Fruit fly (Drosophila melanogaster) whole organism, wandering third instar larva: ENCODE data around the gene CG13659.
A peak's percentile ranks its signal among the peaks of the same experiment; 100 is the strongest.

Source experiments
- Abd-B ChIP-seq: fragments of >200 bp; optimal IDR thresholded peaks from 2 replicates; lab custom pipeline; 2017; ENCODE audit warnings: missing biosample characterization, missing genetic modification characterization
- CG32264 ChIP-seq: fragments of 200-800 bp; sonication (Bioruptor generic); optimal IDR thresholded peaks from 2 replicates; lab custom pipeline; 2016; ENCODE audit warnings: missing biosample characterization, missing genetic modification characterization
- CG9705 ChIP-seq: fragments of 200-800 bp; sonication (Bioruptor generic); optimal IDR thresholded peaks from 2 replicates; lab custom pipeline; 2018; ENCODE audit warnings: missing biosample characterization, mild to moderate bottlenecking, missing genetic modification characterization
- Dif ChIP-seq: fragments of 200-275, 200-300 bp; sonication (Bioruptor generic); optimal IDR thresholded peaks from 2 replicates; lab custom pipeline; 2018; ENCODE audit warnings: missing biosample characterization, missing genetic modification characterization; ENCODE audit not compliant: partially characterized antibody
- GATAd ChIP-seq: sonication (Bioruptor generic); optimal IDR thresholded peaks from 2 replicates; lab custom pipeline; 2016; ENCODE audit warnings: missing biosample characterization, missing genetic modification characterization
- HLH106 ChIP-seq: fragments of 200-800 bp; optimal IDR thresholded peaks from 3 replicates; lab custom pipeline; 2019; ENCODE audit warnings: missing biosample characterization, mild to moderate bottlenecking, missing genetic modification characterization, moderate library complexity
- Hnf4 ChIP-seq: fragments of 200-800 bp; sonication (Bioruptor generic); optimal IDR thresholded peaks from 2 replicates; lab custom pipeline; 2016; ENCODE audit warnings: missing biosample characterization, mild to moderate bottlenecking, missing genetic modification characterization
- Hr83 ChIP-seq: fragments of 200-300 bp; sonication (Bioruptor generic); optimal IDR thresholded peaks from 2 replicates; lab custom pipeline; 2016; ENCODE audit warnings: missing biosample characterization, mild to moderate bottlenecking, missing genetic modification characterization, moderate library complexity; ENCODE audit not compliant: poor library complexity, severe bottlenecking
- Jra ChIP-seq: sonication (Bioruptor generic); optimal IDR thresholded peaks from 2 replicates; lab custom pipeline; 2016; ENCODE audit warnings: missing biosample characterization, missing genetic modification characterization
- Mio ChIP-seq: sonication (Bioruptor generic); optimal IDR thresholded peaks from 2 replicates; lab custom pipeline; 2016; ENCODE audit warnings: missing biosample characterization, missing genetic modification characterization
- Myc ChIP-seq: fragments of >200 bp; optimal IDR thresholded peaks from 2 replicates; lab custom pipeline; 2017
- N ChIP-seq: fragments of >200 bp; optimal IDR thresholded peaks from 2 replicates; lab custom pipeline; 2018; ENCODE audit warnings: missing biosample characterization, missing external identifiers, missing genetic modification characterization
- OdsH ChIP-seq: fragments of 200-800 bp; sonication (Bioruptor generic); optimal IDR thresholded peaks from 2 replicates; lab custom pipeline; 2016; ENCODE audit warnings: missing biosample characterization, mild to moderate bottlenecking, missing genetic modification characterization
- Rel ChIP-seq, 2 experiments: fragments of 200-800 bp; sonication (Bioruptor generic) in 1 of 2; optimal IDR thresholded peaks; 2 replicates in 1 of 2; 3 replicates in 1 of 2; lab custom pipeline; 2016 to 2019; ENCODE audit warnings: mild to moderate bottlenecking in 2 of 2, missing biosample characterization in 2 of 2, missing genetic modification characterization in 2 of 2, moderate library complexity in 1 of 2
- Sp1 ChIP-seq: fragments of 200-800 bp; sonication (Bioruptor generic); optimal IDR thresholded peaks from 3 replicates; lab custom pipeline; 2019; ENCODE audit warnings: missing biosample characterization, mild to moderate bottlenecking, missing genetic modification characterization, moderate library complexity
- Vsx2 ChIP-seq: fragments of 200-300, 225-300 bp; sonication (Bioruptor generic); optimal IDR thresholded peaks from 2 replicates; lab custom pipeline; 2018; ENCODE audit warnings: missing biosample characterization, missing genetic modification characterization; ENCODE audit not compliant: partially characterized antibody
- brk ChIP-seq: fragments of 200-800 bp; sonication (Bioruptor generic); optimal IDR thresholded peaks from 2 replicates; lab custom pipeline; 2016; ENCODE audit warnings: missing biosample characterization, mild to moderate bottlenecking, missing genetic modification characterization
- dl ChIP-seq, 2 experiments: fragments of 175-275, 200-275 bp in 1 of 2; fragments of 200-275 bp in 1 of 2; sonication (Bioruptor generic); optimal IDR thresholded peaks; lab custom pipeline; 2018; ENCODE audit warnings: mild to moderate bottlenecking in 2 of 2, missing biosample characterization in 2 of 2, missing genetic modification characterization in 2 of 2, moderate library complexity in 2 of 2; ENCODE audit not compliant: partially characterized antibody in 2 of 2, insufficient read depth in 1 of 2
- dmrt93B ChIP-seq: fragments of 200-800 bp; sonication (Bioruptor generic); optimal IDR thresholded peaks from 2 replicates; lab custom pipeline; 2018; ENCODE audit warnings: missing biosample characterization, mild to moderate bottlenecking, missing genetic modification characterization
- dsf ChIP-seq: sonication (Bioruptor generic); optimal IDR thresholded peaks from 2 replicates; lab custom pipeline; 2016; ENCODE audit warnings: missing biosample characterization, missing genetic modification characterization, borderline replicate concordance
- ey ChIP-seq: fragments of 200-800 bp; sonication (Bioruptor generic); optimal IDR thresholded peaks from 2 replicates; lab custom pipeline; 2016; ENCODE audit warnings: missing biosample characterization, missing genetic modification characterization
- foxo ChIP-seq, 2 experiments: fragments of 200-800 bp; sonication (Bioruptor generic); optimal IDR thresholded peaks; 2 replicates in 1 of 2; 3 replicates in 1 of 2; lab custom pipeline; 2016 to 2017; ENCODE audit warnings: missing biosample characterization in 2 of 2, missing genetic modification characterization in 2 of 2
- fru ChIP-seq: fragments of 200-800 bp; sonication (Bioruptor generic); optimal IDR thresholded peaks from 3 replicates; lab custom pipeline; 2016; ENCODE audit warnings: missing biosample characterization, mild to moderate bottlenecking, missing genetic modification characterization
- h ChIP-seq: fragments of 200-800 bp; sonication (Bioruptor generic); optimal IDR thresholded peaks from 3 replicates; lab custom pipeline; 2016; ENCODE audit warnings: missing biosample characterization, mild to moderate bottlenecking, missing genetic modification characterization
- jim ChIP-seq: fragments of 175-275, 200-325 bp; sonication (Bioruptor generic); optimal IDR thresholded peaks from 2 replicates; lab custom pipeline; 2016; ENCODE audit warnings: missing biosample characterization, mild to moderate bottlenecking, missing genetic modification characterization
- lola ChIP-seq: fragments of >200 bp; optimal IDR thresholded peaks from 2 replicates; lab custom pipeline; 2017; ENCODE audit warnings: missing biosample characterization, missing genetic modification characterization
- pan ChIP-seq: fragments of >200 bp; optimal IDR thresholded peaks from 2 replicates; lab custom pipeline; 2017
- psq ChIP-seq: fragments of 200-800 bp; sonication (Bioruptor generic); optimal IDR thresholded peaks from 3 replicates; lab custom pipeline; 2017; ENCODE audit warnings: missing biosample characterization, mild to moderate bottlenecking, missing genetic modification characterization, moderate library complexity
- rgr ChIP-seq: fragments of 200-800 bp; sonication (Bioruptor generic); optimal IDR thresholded peaks from 3 replicates; lab custom pipeline; 2016; ENCODE audit warnings: missing biosample characterization, mild to moderate bottlenecking, missing genetic modification characterization
- sage ChIP-seq: fragments of 200-800 bp; sonication (Bioruptor generic); optimal IDR thresholded peaks from 2 replicates; lab custom pipeline; 2016; ENCODE audit warnings: missing biosample characterization, mild to moderate bottlenecking, missing genetic modification characterization
- tai ChIP-seq: sonication (Bioruptor generic); optimal IDR thresholded peaks from 2 replicates; lab custom pipeline; 2016; ENCODE audit warnings: missing biosample characterization, missing genetic modification characterization
- usp ChIP-seq: fragments of >200 bp; optimal IDR thresholded peaks from 2 replicates; lab custom pipeline; 2017; ENCODE audit warnings: missing biosample characterization, missing genetic modification characterization
- woc ChIP-seq: sonication (Bioruptor generic); optimal IDR thresholded peaks from 2 replicates; lab custom pipeline; 2016; ENCODE audit warnings: missing biosample characterization, mild to moderate bottlenecking, missing genetic modification characterization

Gene CG13659

dm6 chr3R:25318011-25318410, 17.3 kb downstream of the CG13659 start, which contains the start of gene CG10553:
TSS of gene CG10553 (minus strand) at chr3R:25318111.
- no peak for TF ChIP-seq rgr (GFP tag; lab: Kevin White, UChicago)
- no peak for TF ChIP-seq Myc
- no peak for TF ChIP-seq OdsH

- TF ChIP-seq Abd-B (no peak), usp (GFP tag; lab: Kevin White, UChicago) (no peak), dl (GFP tag; optimal IDR thresholded peaks at IDR 0.05; lab: Kevin White, UChicago; ENCODE audit: insufficient read depth in 1 of 2, partially characterized antibody in 2 of 2) (no peak), rgr (GFP tag; lab: Kevin White, UChicago) (no peak), Jra (GFP tag; lab: Kevin White, UChicago) (no peak), N (GFP tag; lab: Kevin White, UChicago) (no peak), Rel (GFP tag; optimal IDR thresholded peaks at IDR 0.05; lab: Kevin White, UChicago) (no peak), Rel (tag; optimal IDR thresholded peaks at IDR 0.05; lab: Kevin White, UChicago) (no peak), foxo (GFP tag; optimal IDR thresholded peaks at IDR 0.05; lab: Kevin White, UChicago) (no peak), CG9705 (no peak), OdsH (no peak), Hr83 (GFP tag; lab: Kevin White, UChicago) (no peak), dsf (GFP tag; lab: Kevin White, UChicago) (no peak), psq (GFP tag; lab: Kevin White, UChicago) (no peak)
Observed at dm6 chr3R:25320051-25320705, 19.5 kb downstream of the CG13659 start, which contains the start of gene CG10560. TSS of gene CG10560 (minus strand) at chr3R:25320101.

dm6 chr3R:25320898-25321297, 20.2 kb downstream of the CG13659 start:
- no peak for TF ChIP-seq Rel (GFP tag; optimal IDR thresholded peaks at IDR 0.05; lab: Kevin White, UChicago)
- peak; percentile 83 for TF ChIP-seq Rel (tag; optimal IDR thresholded peaks at IDR 0.05; lab: Kevin White, UChicago)
- TF ChIP-seq sage: no peak
- TF ChIP-seq HLH106: no peak
- TF ChIP-seq, all 38 proteins: peak for 1

dm6 chr3R:25321681-25322080, 21.0 kb downstream of the CG13659 start:
- TF ChIP-seq Hnf4 (GFP tag; lab: Kevin White, UChicago) (no peak), Sp1 (GFP tag; lab: Kevin White, UChicago) (no peak), Mio (GFP tag; lab: Kevin White, UChicago) (no peak), tai (GFP tag; lab: Kevin White, UChicago) (no peak), lola (GFP tag; lab: Kevin White, UChicago) (no peak), Hr83 (GFP tag; lab: Kevin White, UChicago) (no peak), brk (no peak), CG9705 (no peak), woc (GFP tag; lab: Kevin White, UChicago) (no peak), h (GFP tag; lab: Kevin White, UChicago) (no peak), dmrt93B (GFP tag; lab: Kevin White, UChicago) (no peak), Vsx2 (GFP tag; lab: Kevin White, UChicago) (no peak)

dm6 chr3R:25322657-25323056, 22.0 kb downstream of the CG13659 start, which contains the start of gene CG10562:
TSS of gene CG10562 (minus strand) at chr3R:25322757.
- TF ChIP-seq HLH106 (no peak), fru (GFP tag; lab: Kevin White, UChicago) (no peak), Myc (no peak), N (GFP tag; lab: Kevin White, UChicago) (no peak), brk (no peak)

dm6 chr3R:25329079-25329478, 28.4 kb downstream of the CG13659 start, which contains the start of gene CHKov1:
TSS of gene CHKov1 (minus strand) at chr3R:25329316.
- TF ChIP-seq jim (GFP tag; lab: Kevin White, UChicago) (no peak), rgr (GFP tag; lab: Kevin White, UChicago) (peak; percentile 33), sage (no peak), GATAd (GFP tag; lab: Kevin White, UChicago) (no peak), N (GFP tag; lab: Kevin White, UChicago) (no peak), Dif (peak; percentile 40), CG32264 (GFP tag; lab: Kevin White, UChicago) (no peak), tai (GFP tag; lab: Kevin White, UChicago) (no peak), pan (no peak), Rel (GFP tag; optimal IDR thresholded peaks at IDR 0.05; lab: Kevin White, UChicago) (peak; percentile 31), Rel (tag; optimal IDR thresholded peaks at IDR 0.05; lab: Kevin White, UChicago) (peak; percentile 84), dl (GFP tag; optimal IDR thresholded peaks at IDR 0.05; lab: Kevin White, UChicago; ENCODE audit: insufficient read depth in 1 of 2, partially characterized antibody in 2 of 2) (peak; percentile 9 to 15), OdsH (peak; percentile 42), Vsx2 (GFP tag; lab: Kevin White, UChicago) (peak; percentile 14), Hr83 (GFP tag; lab: Kevin White, UChicago) (no peak), Hnf4 (GFP tag; lab: Kevin White, UChicago) (no peak), ey (GFP tag; lab: Kevin White, UChicago) (no peak), woc (GFP tag; lab: Kevin White, UChicago) (no peak)
- TF ChIP-seq, all 38 proteins: peak for 6
